Worm (Caenorhabditis elegans): ENCODE results near the gene K01A11.1.

K01A11.1 gene

ce11 chrIII:3456226-3456625, 24.9 kb upstream of the K01A11.1 start:
- peak; percentile 98 for TF ChIP-seq lir-1 (GFP tag; conservative IDR thresholded peaks at IDR 0.05)
- peak; percentile 90 for TF ChIP-seq D2030.7 (GFP tag; IDR thresholded peaks at IDR 0.05)
- TF ChIP-seq madf-3 (GFP tag; IDR thresholded peaks at IDR 0.05) = peak; percentile 95
- TF ChIP-seq dpl-1 (GFP tag; optimal IDR thresholded peaks at IDR 0.05) = peak; percentile 72
- TF ChIP-seq lsy-27 (tag; optimal IDR thresholded peaks at IDR 0.05; ENCODE audit: borderline replicate concordance, insufficient read depth) = peak; percentile 3
- TF ChIP-seq C17E4.6 (GFP tag; IDR thresholded peaks at IDR 0.05) = peak; percentile 84
- peak; percentile 57 for TF ChIP-seq madf-8 (GFP tag; conservative IDR thresholded peaks at IDR 0.05)
- TF ChIP-seq nhr-90 (tag; optimal IDR thresholded peaks at IDR 0.05) = peak; percentile 30
- peak; percentile 82 for TF ChIP-seq efl-1 (GFP tag; optimal IDR thresholded peaks at IDR 0.05)
- TF ChIP-seq cebp-2 (GFP tag; IDR thresholded peaks at IDR 0.05) = 0 out of 2 replicates have a peak, but pooled peaks have one; percentile 62
- TF ChIP-seq hlh-26 (GFP tag; conservative IDR thresholded peaks at IDR 0.05) = no peak
- TF ChIP-seq K12H6.12 (tag; optimal IDR thresholded peaks at IDR 0.05) = peak; percentile 94
- no peak for TF ChIP-seq Y53F4B.3 (GFP tag; IDR thresholded peaks at IDR 0.05)
- TF ChIP-seq chd-7 (tag; optimal IDR thresholded peaks at IDR 0.05) = peak; percentile 88
- TF ChIP-seq Y95B8A.8 (GFP tag; IDR thresholded peaks at IDR 0.05) = peak; percentile 84
- no peak for TF ChIP-seq ztf-25 (GFP tag; IDR thresholded peaks at IDR 0.05)
- TF ChIP-seq egl-44 (GFP tag; IDR thresholded peaks at IDR 0.05) = no peak
- peak; percentile 92 for TF ChIP-seq repo-1 (tag; optimal IDR thresholded peaks at IDR 0.05)
- 0 out of 2 replicates have a peak, but pooled peaks have one; percentile 55 for TF ChIP-seq ztf-28 (GFP tag; IDR thresholded peaks at IDR 0.05)
- TF ChIP-seq nhr-80 (tag; optimal IDR thresholded peaks at IDR 0.05) = peak; percentile 63
- peak; percentile 36 for TF ChIP-seq B0261.1 (tag; optimal IDR thresholded peaks at IDR 0.05)
- TF ChIP-seq T07F8.4 (tag; optimal IDR thresholded peaks at IDR 0.05) = no peak
- peak; percentile 80 for TF ChIP-seq hmg-20 (GFP tag; IDR thresholded peaks at IDR 0.05)
- TF ChIP-seq F55B11.4 (tag; optimal IDR thresholded peaks at IDR 0.05; ENCODE audit: borderline replicate concordance, insufficient read depth) = no peak
- peak; percentile 83 for TF ChIP-seq F49E8.2 (tag; optimal IDR thresholded peaks at IDR 0.05; ENCODE audit: insufficient read depth)
- TF ChIP-seq ama-1 (optimal IDR thresholded peaks at IDR 0.05) = peak; percentile 45
- no peak for TF ChIP-seq ama-1 (GFP tag; optimal IDR thresholded peaks at IDR 0.05)
- TF ChIP-seq ceh-79 (tag; optimal IDR thresholded peaks at IDR 0.05) = peak; percentile 63
- TF ChIP-seq lin-54 (GFP tag; optimal IDR thresholded peaks at IDR 0.05) = peak; percentile 97
- peak; percentile 38 for TF ChIP-seq F52B5.7 (tag; optimal IDR thresholded peaks at IDR 0.05)
- peak; percentile 75 for TF ChIP-seq snpc-3.4 (tag; optimal IDR thresholded peaks at IDR 0.05)
- TF ChIP-seq lin-26 (GFP tag; IDR thresholded peaks at IDR 0.05) = peak; percentile 25; the same call in 1 of the 2 replicates
- TF ChIP-seq Y67H2A.10 (GFP tag; conservative IDR thresholded peaks at IDR 0.05) = peak; percentile 75
- peak; percentile 96 for TF ChIP-seq ekl-4 (GFP tag; IDR thresholded peaks at IDR 0.05)
- no peak for TF ChIP-seq bed-1 (GFP tag; IDR thresholded peaks at IDR 0.05)
- TF ChIP-seq nhr-120 (GFP tag; IDR thresholded peaks at IDR 0.05) = 0 out of 2 replicates have a peak, but pooled peaks have one; percentile 19
- 0 out of 2 replicates have a peak, but pooled peaks have one; percentile 42 for TF ChIP-seq aptf-2 (GFP tag; conservative IDR thresholded peaks at IDR 0.05)
- peak; percentile 92 for TF ChIP-seq F23B12.7 (tag; optimal IDR thresholded peaks at IDR 0.05; ENCODE audit: insufficient read depth)
- peak; percentile 90 for TF ChIP-seq him-1 (tag; optimal IDR thresholded peaks at IDR 0.05)
- TF ChIP-seq ceh-40 (GFP tag; IDR thresholded peaks at IDR 0.05) = no peak
- TF ChIP-seq lin-35 (GFP tag; optimal IDR thresholded peaks at IDR 0.05) = peak; percentile 63 to 98 (median 85)
- no peak for TF ChIP-seq rec-8 (tag; optimal IDR thresholded peaks at IDR 0.05)
- TF ChIP-seq C06A6.2 (GFP tag; conservative IDR thresholded peaks at IDR 0.05) = peak; percentile 94
- peak; percentile 80; the same call in 1 of the 2 replicates for TF ChIP-seq F37B4.10 (GFP tag; IDR thresholded peaks at IDR 0.05)
- peak; percentile 93 for TF ChIP-seq rcor-1 (GFP tag; IDR thresholded peaks at IDR 0.05)
- no peak for TF ChIP-seq ets-4 (GFP tag; optimal IDR thresholded peaks at IDR 0.05)
- TF ChIP-seq ztf-26 (tag; optimal IDR thresholded peaks at IDR 0.05) = peak; percentile 98
- TF ChIP-seq madf-10 (tag; optimal IDR thresholded peaks at IDR 0.05) = peak; percentile 89
- no peak for TF ChIP-seq fkh-3 (tag; optimal IDR thresholded peaks at IDR 0.05)
